Fruit fly (Drosophila melanogaster): Measurements from ENCODE around the gene byn.
A peak's percentile ranks its signal among the peaks of the same experiment; 100 is the strongest.

Gene byn

dm6 chr3L:11896756-11897155 lies 30.7 kb upstream of the byn start:
- TF ChIP-seq HLH106 (tag; optimal IDR thresholded peaks at IDR 0.05) (peak; percentile 25), fru (GFP tag; optimal IDR thresholded peaks at IDR 0.05) (peak; percentile 23), ey (GFP tag; optimal IDR thresholded peaks at IDR 0.05) (peak; percentile 13), CrebA (GFP tag; optimal IDR thresholded peaks at IDR 0.05; ENCODE audit: borderline replicate concordance) (no peak), CG9705 (GFP tag; optimal IDR thresholded peaks at IDR 0.05) (no peak), rgr (GFP tag; optimal IDR thresholded peaks at IDR 0.05) (peak; percentile 15), h (GFP tag; optimal IDR thresholded peaks at IDR 0.05) (peak; percentile 8), CG32264 (GFP tag; optimal IDR thresholded peaks at IDR 0.05) (no peak), usp (GFP tag; optimal IDR thresholded peaks at IDR 0.05) (no peak), foxo (GFP tag; optimal IDR thresholded peaks at IDR 0.05) (peak in 1 of 2 experiments; percentile 12)

- TF ChIP-seq Dif (GFP tag; optimal IDR thresholded peaks at IDR 0.05; ENCODE audit: partially characterized antibody) (peak; percentile 21), Rel (GFP tag; optimal IDR thresholded peaks at IDR 0.05) (no peak), Rel (tag; optimal IDR thresholded peaks at IDR 0.05) (no peak), dsf (GFP tag; optimal IDR thresholded peaks at IDR 0.05; ENCODE audit: borderline replicate concordance) (no peak), Hr78 (GFP tag; optimal IDR thresholded peaks at IDR 0.05) (no peak), usp (GFP tag; optimal IDR thresholded peaks at IDR 0.05) (no peak), Abd-B (GFP tag; optimal IDR thresholded peaks at IDR 0.05) (no peak), Vsx2 (GFP tag; optimal IDR thresholded peaks at IDR 0.05; ENCODE audit: partially characterized antibody) (peak; percentile 70), psq (GFP tag; optimal IDR thresholded peaks at IDR 0.05) (no peak), HLH106 (tag; optimal IDR thresholded peaks at IDR 0.05) (no peak), Sp1 (GFP tag; optimal IDR thresholded peaks at IDR 0.05) (no peak), OdsH (GFP tag; optimal IDR thresholded peaks at IDR 0.05) (no peak), Myc (optimal IDR thresholded peaks at IDR 0.05) (peak; percentile 84), fru (GFP tag; optimal IDR thresholded peaks at IDR 0.05) (no peak), h (GFP tag; optimal IDR thresholded peaks at IDR 0.05) (no peak), sage (GFP tag; optimal IDR thresholded peaks at IDR 0.05) (no peak), Jra (GFP tag; optimal IDR thresholded peaks at IDR 0.05) (no peak), Hnf4 (GFP tag; optimal IDR thresholded peaks at IDR 0.05) (no peak), N (GFP tag; optimal IDR thresholded peaks at IDR 0.05) (peak; percentile 47), lola (GFP tag; optimal IDR thresholded peaks at IDR 0.05) (peak; percentile 35), jim (GFP tag; optimal IDR thresholded peaks at IDR 0.05) (no peak), rgr (GFP tag; optimal IDR thresholded peaks at IDR 0.05) (no peak), Mio (GFP tag; optimal IDR thresholded peaks at IDR 0.05) (no peak)
These were observed 9.3 kb upstream of the byn start for dm6 chr3L:11918217-11918616.

- TF ChIP-seq woc (GFP tag; optimal IDR thresholded peaks at IDR 0.05) (no peak), dsf (GFP tag; optimal IDR thresholded peaks at IDR 0.05; ENCODE audit: borderline replicate concordance) (no peak), psq (GFP tag; optimal IDR thresholded peaks at IDR 0.05) (no peak), fru (GFP tag; optimal IDR thresholded peaks at IDR 0.05) (no peak), Hnf4 (GFP tag; optimal IDR thresholded peaks at IDR 0.05) (no peak), usp (GFP tag; optimal IDR thresholded peaks at IDR 0.05) (no peak), dmrt93B (GFP tag; optimal IDR thresholded peaks at IDR 0.05) (no peak), OdsH (GFP tag; optimal IDR thresholded peaks at IDR 0.05) (no peak), Hr83 (GFP tag; optimal IDR thresholded peaks at IDR 0.05; ENCODE audit: poor library complexity, severe bottlenecking) (no peak), CG9705 (GFP tag; optimal IDR thresholded peaks at IDR 0.05) (no peak), tai (GFP tag; optimal IDR thresholded peaks at IDR 0.05) (no peak), Hr78 (GFP tag; optimal IDR thresholded peaks at IDR 0.05) (no peak), Vsx2 (GFP tag; optimal IDR thresholded peaks at IDR 0.05; ENCODE audit: partially characterized antibody) (no peak), ey (GFP tag; optimal IDR thresholded peaks at IDR 0.05) (no peak), sage (GFP tag; optimal IDR thresholded peaks at IDR 0.05) (no peak), dl (GFP tag; optimal IDR thresholded peaks at IDR 0.05; ENCODE audit: insufficient read depth in 1 of 2, partially characterized antibody in 2 of 2) (no peak), Abd-B (GFP tag; optimal IDR thresholded peaks at IDR 0.05) (no peak), brk (GFP tag; optimal IDR thresholded peaks at IDR 0.05) (no peak)
These were observed 6.3 kb upstream of the byn start, which contains the start of gene CG11588 for dm6 chr3L:11921213-11921612. TSS of gene CG11588 (plus strand) at chr3L:11921513.

- TF ChIP-seq h (GFP tag; optimal IDR thresholded peaks at IDR 0.05): no peak
- no peak for TF ChIP-seq tai (GFP tag; optimal IDR thresholded peaks at IDR 0.05)
- TF ChIP-seq br (GFP tag; optimal IDR thresholded peaks at IDR 0.05): no peak
- TF ChIP-seq Hr83 (GFP tag; optimal IDR thresholded peaks at IDR 0.05; ENCODE audit: poor library complexity, severe bottlenecking): no peak
- no peak for TF ChIP-seq sv (GFP tag; optimal IDR thresholded peaks at IDR 0.05)
- TF ChIP-seq dl (GFP tag; optimal IDR thresholded peaks at IDR 0.05; ENCODE audit: insufficient read depth in 1 of 2, partially characterized antibody in 2 of 2): no peak
- TF ChIP-seq foxo (GFP tag; optimal IDR thresholded peaks at IDR 0.05): no peak
- no peak for TF ChIP-seq CG32264 (GFP tag; optimal IDR thresholded peaks at IDR 0.05)
- no peak for TF ChIP-seq Sp1 (GFP tag; optimal IDR thresholded peaks at IDR 0.05)
- no peak for TF ChIP-seq sage (GFP tag; optimal IDR thresholded peaks at IDR 0.05)
- TF ChIP-seq OdsH (GFP tag; optimal IDR thresholded peaks at IDR 0.05): no peak
- no peak for TF ChIP-seq CrebA (GFP tag; optimal IDR thresholded peaks at IDR 0.05; ENCODE audit: borderline replicate concordance)
- no peak for TF ChIP-seq HLH106 (tag; optimal IDR thresholded peaks at IDR 0.05)
- TF ChIP-seq Myc (optimal IDR thresholded peaks at IDR 0.05): no peak
- no peak for TF ChIP-seq fru (GFP tag; optimal IDR thresholded peaks at IDR 0.05)
- no peak for TF ChIP-seq Dfd (GFP tag; optimal IDR thresholded peaks at IDR 0.05)
- no peak for TF ChIP-seq Dif (GFP tag; optimal IDR thresholded peaks at IDR 0.05; ENCODE audit: partially characterized antibody)
- TF ChIP-seq Mio (GFP tag; optimal IDR thresholded peaks at IDR 0.05): no peak
These were observed 2.8 kb upstream of the byn start, which contains the start of gene SdhAL for dm6 chr3L:11924657-11925056. TSS of gene SdhAL (minus strand) at chr3L:11924757.

All from whole organism, wandering third instar larva.